Fruit fly (Drosophila melanogaster) whole organism, embryonic: ENCODE data around the gene CG5937.
A peak's percentile ranks its signal among the peaks of the same experiment; 100 is the strongest.

ENCODE experiments used
- ATbp ChIP-seq: fragments of 200-800 bp; sonication (Bioruptor generic); optimal IDR thresholded peaks from 2 replicates; lab custom pipeline; 2017; ENCODE audit warnings: missing biosample characterization, mild to moderate bottlenecking, missing genetic modification characterization, missing genetic modification reagents
- Abd-B ChIP-seq: fragments of 200-800 bp; sonication (Bioruptor generic); optimal IDR thresholded peaks from 2 replicates; lab custom pipeline; 2018; ENCODE audit warnings: missing biosample characterization, mild to moderate bottlenecking, missing genetic modification characterization, moderate library complexity
- Atf6 ChIP-seq: fragments of 200-800 bp; sonication (Bioruptor generic); IDR thresholded peaks from 2 replicates; pipeline ENCODE4 v1.3.6; 2022; ENCODE audit warnings: missing biosample characterization, missing genetic modification characterization
- CG10321 ChIP-seq: fragments of 200-800 bp; sonication (Bioruptor generic); IDR thresholded peaks from 2 replicates; pipeline ENCODE4 v1.3.6; 2022; ENCODE audit warnings: missing biosample characterization, missing genetic modification characterization
- CG10959 ChIP-seq: fragments of 200-800 bp; sonication (Bioruptor generic); IDR thresholded peaks from 2 replicates; pipeline ENCODE4 v1.3.6; 2022; ENCODE audit warnings: missing biosample characterization, missing genetic modification characterization
- CG10979 ChIP-seq: fragments of 200-800 bp; sonication (Bioruptor generic); optimal IDR thresholded peaks from 2 replicates; lab custom pipeline; 2018; ENCODE audit warnings: missing biosample characterization, mild to moderate bottlenecking, missing genetic modification characterization, moderate library complexity
- CG14441 ChIP-seq: fragments of 200-800 bp; sonication (Bioruptor generic); IDR thresholded peaks from 2 replicates; pipeline ENCODE4 v1.3.6; 2022; ENCODE audit warnings: missing biosample characterization, missing genetic modification characterization
- CG1647 ChIP-seq: fragments of 200-800 bp; sonication (Bioruptor generic); optimal IDR thresholded peaks from 3 replicates; lab custom pipeline; 2016; ENCODE audit warnings: missing biosample characterization, missing genetic modification characterization
- CG30020 ChIP-seq: fragments of 200-800 bp; optimal IDR thresholded peaks from 2 replicates; lab custom pipeline; 2019; ENCODE audit warnings: missing biosample characterization, mild to moderate bottlenecking, missing genetic modification characterization, moderate library complexity
- CG32532 ChIP-seq: fragments of 200-800 bp; sonication (Bioruptor generic); IDR thresholded peaks from 2 replicates; pipeline ENCODE4 v1.3.6; 2022; ENCODE audit warnings: missing biosample characterization, missing genetic modification characterization
- CG6765 ChIP-seq: fragments of 200-800 bp; sonication (Bioruptor generic); optimal IDR thresholded peaks from 3 replicates; lab custom pipeline; 2017; ENCODE audit warnings: missing biosample characterization, mild to moderate bottlenecking, missing genetic modification characterization
- CG6854 ChIP-seq: fragments of 200-800 bp; sonication (Bioruptor generic); optimal IDR thresholded peaks from 3 replicates; lab custom pipeline; 2017; ENCODE audit warnings: missing biosample characterization, mild to moderate bottlenecking, missing genetic modification characterization
- CG8478 ChIP-seq: fragments of >200 bp; optimal IDR thresholded peaks from 2 replicates; lab custom pipeline; 2018
- CG8924 ChIP-seq: fragments of 200-800 bp; optimal IDR thresholded peaks from 3 replicates; lab custom pipeline; 2019; ENCODE audit warnings: missing biosample characterization, mild to moderate bottlenecking, missing genetic modification characterization, moderate library complexity
- CG9215 ChIP-seq: fragments of 200-800 bp; sonication (Bioruptor generic); IDR thresholded peaks from 2 replicates; pipeline ENCODE4 v1.3.6; 2022; ENCODE audit warnings: missing biosample characterization, missing genetic modification characterization
- CTCF ChIP-seq: fragments of 200-800 bp; sonication (Bioruptor generic); optimal IDR thresholded peaks from 2 replicates; lab custom pipeline; 2017; ENCODE audit warnings: missing biosample characterization, mild to moderate bottlenecking, missing genetic modification characterization, moderate library complexity
- Dfd ChIP-seq, 2 experiments: fragments of >200 bp; optimal IDR thresholded peaks; 2 replicates each; lab custom pipeline; 2017; ENCODE audit warnings: missing biosample characterization in 2 of 2, missing genetic modification characterization in 2 of 2
- Gug ChIP-seq: fragments of 200-800 bp; sonication (Bioruptor generic); IDR thresholded peaks from 4 replicates; pipeline ENCODE4 v1.3.6; 2022; ENCODE audit warnings: missing biosample characterization, missing genetic modification characterization
- HLH54F ChIP-seq: fragments of 200-800 bp; sonication (Bioruptor generic); optimal IDR thresholded peaks from 3 replicates; lab custom pipeline; 2016; ENCODE audit warnings: missing biosample characterization, missing genetic modification characterization
- Hr78 ChIP-seq, 2 experiments: fragments of 200-800 bp in 1 of 2; fragments of >200 bp in 1 of 2; sonication (Bioruptor generic) in 1 of 2; optimal IDR thresholded peaks; 2 replicates each; lab custom pipeline; 2017 to 2019; ENCODE audit warnings: missing biosample characterization in 2 of 2, missing genetic modification characterization in 2 of 2, mild to moderate bottlenecking in 1 of 2, moderate library complexity in 1 of 2
- NC2β ChIP-seq: fragments of 200-800 bp; sonication (Bioruptor generic); optimal IDR thresholded peaks from 2 replicates; lab custom pipeline; 2016; ENCODE audit warnings: missing biosample characterization, missing genetic modification characterization
- Oli ChIP-seq: fragments of 200-800 bp; sonication (Bioruptor generic); optimal IDR thresholded peaks from 2 replicates; lab custom pipeline; 2018; ENCODE audit warnings: missing biosample characterization, mild to moderate bottlenecking, missing genetic modification characterization, moderate library complexity
- Ptx1 ChIP-seq: fragments of 200-800 bp; sonication (Bioruptor generic); IDR thresholded peaks from 2 replicates; pipeline ENCODE4 v1.3.6; 2022; ENCODE audit warnings: missing biosample characterization, missing genetic modification characterization
- Six4 ChIP-seq: fragments of 200-800 bp; sonication (Bioruptor generic); optimal IDR thresholded peaks from 2 replicates; lab custom pipeline; 2016; ENCODE audit warnings: missing biosample characterization, missing genetic modification characterization
- Sry-δ ChIP-seq: fragments of 200-800 bp; sonication (Bioruptor generic); optimal IDR thresholded peaks from 2 replicates; lab custom pipeline; 2016; ENCODE audit warnings: missing biosample characterization, missing genetic modification characterization
- ase ChIP-seq: fragments of 200-800 bp; sonication (Bioruptor generic); IDR thresholded peaks from 3 replicates; pipeline ENCODE4 v1.3.6; 2022; ENCODE audit warnings: missing biosample characterization, missing genetic modification characterization
- croc ChIP-seq: fragments of 200-800 bp; sonication (Bioruptor generic); conservative IDR thresholded peaks from 3 replicates; pipeline ENCODE4 v1.3.6; 2022; ENCODE audit warnings: missing biosample characterization, missing genetic modification characterization
- crp ChIP-seq, 2 experiments: fragments of 200-800 bp; sonication (Bioruptor generic); optimal IDR thresholded peaks; 2 replicates in 1 of 2; 3 replicates in 1 of 2; lab custom pipeline; 2017; ENCODE audit warnings: missing biosample characterization in 2 of 2, missing genetic modification characterization in 2 of 2, mild to moderate bottlenecking in 1 of 2, moderate library complexity in 1 of 2
- dimm ChIP-seq: fragments of 200-800 bp; sonication (Bioruptor generic); IDR thresholded peaks from 2 replicates; pipeline ENCODE4 v1.3.6; 2022; ENCODE audit warnings: missing biosample characterization, missing genetic modification characterization
- dmrt99B ChIP-seq: fragments of 200-800 bp; sonication (Bioruptor generic); optimal IDR thresholded peaks from 2 replicates; lab custom pipeline; 2018; ENCODE audit warnings: missing biosample characterization, mild to moderate bottlenecking, missing genetic modification characterization, moderate library complexity
- fd64A ChIP-seq: fragments of 200-800 bp; sonication (Bioruptor generic); optimal IDR thresholded peaks from 3 replicates; lab custom pipeline; 2018; ENCODE audit warnings: missing biosample characterization, mild to moderate bottlenecking, missing genetic modification characterization
- fd96Cb ChIP-seq: fragments of 200-800 bp; sonication (Bioruptor generic); optimal IDR thresholded peaks from 2 replicates; lab custom pipeline; 2018; ENCODE audit warnings: missing biosample characterization, mild to moderate bottlenecking, missing genetic modification characterization, moderate library complexity
- ftz-f1 ChIP-seq: fragments of 200-800 bp; sonication (Bioruptor generic); optimal IDR thresholded peaks from 2 replicates; lab custom pipeline; 2016; ENCODE audit warnings: missing biosample characterization, missing genetic modification characterization
- gcm ChIP-seq: fragments of 200-800 bp; sonication (Bioruptor generic); optimal IDR thresholded peaks from 2 replicates; lab custom pipeline; 2019; ENCODE audit warnings: missing biosample characterization, mild to moderate bottlenecking, missing genetic modification characterization, moderate library complexity
- gsb ChIP-seq: fragments of 200-800 bp; sonication (Bioruptor generic); IDR thresholded peaks from 2 replicates; pipeline ENCODE4 v1.3.6; 2022; ENCODE audit warnings: missing biosample characterization, missing genetic modification characterization
- ham ChIP-seq: fragments of 200-800 bp; sonication (Bioruptor generic); IDR thresholded peaks from 2 replicates; pipeline ENCODE4 v1.3.6; 2022; ENCODE audit warnings: missing biosample characterization, missing genetic modification characterization
- jigr1 ChIP-seq: fragments of 200-800 bp; sonication (Bioruptor generic); IDR thresholded peaks from 3 replicates; pipeline ENCODE4 v1.3.6; 2022; ENCODE audit warnings: missing biosample characterization, missing genetic modification characterization
- kay ChIP-seq: fragments of 200-800 bp; sonication (Bioruptor generic); optimal IDR thresholded peaks from 2 replicates; lab custom pipeline; 2016; ENCODE audit warnings: missing biosample characterization, missing genetic modification characterization
- lbe ChIP-seq: fragments of 200-800 bp; sonication (Bioruptor generic); optimal IDR thresholded peaks from 2 replicates; lab custom pipeline; 2016; ENCODE audit warnings: missing biosample characterization, mild to moderate bottlenecking, missing genetic modification characterization
- lola ChIP-seq, 3 experiments: fragments of >200 bp in 2 of 3; fragments of 200-800 bp in 1 of 3; sonication (Bioruptor generic) in 1 of 3; optimal IDR thresholded peaks; 2 replicates each; lab custom pipeline; 2017 to 2019; ENCODE audit warnings: missing biosample characterization in 3 of 3, missing genetic modification characterization in 3 of 3, mild to moderate bottlenecking in 1 of 3, moderate library complexity in 1 of 3
- pb ChIP-seq: fragments of 200-800 bp; sonication (Bioruptor generic); optimal IDR thresholded peaks from 3 replicates; lab custom pipeline; 2016; ENCODE audit warnings: missing biosample characterization, missing genetic modification characterization
- pita ChIP-seq: fragments of 200-800 bp; sonication (Bioruptor generic); optimal IDR thresholded peaks from 2 replicates; lab custom pipeline; 2017; ENCODE audit warnings: missing biosample characterization, mild to moderate bottlenecking, missing genetic modification characterization
- pnt ChIP-seq: fragments of 200-800 bp; sonication (Bioruptor generic); optimal IDR thresholded peaks from 3 replicates; lab custom pipeline; 2016; ENCODE audit warnings: missing biosample characterization, missing genetic modification characterization
- pros ChIP-seq: fragments of 200-800 bp; sonication (Bioruptor generic); optimal IDR thresholded peaks from 3 replicates; lab custom pipeline; 2019; ENCODE audit warnings: missing biosample characterization, mild to moderate bottlenecking, missing genetic modification characterization, moderate library complexity
- shn ChIP-seq: fragments of 200-800 bp; sonication (Bioruptor generic); optimal IDR thresholded peaks from 3 replicates; lab custom pipeline; 2016; ENCODE audit warnings: missing biosample characterization, missing genetic modification characterization
- sim ChIP-seq: fragments of 200-800 bp; sonication (Bioruptor generic); IDR thresholded peaks from 2 replicates; pipeline ENCODE4 v1.3.6; 2022; ENCODE audit warnings: missing biosample characterization, missing genetic modification characterization
- tll ChIP-seq, 2 experiments: fragments of 200-800 bp in 1 of 2; fragments of >200 bp in 1 of 2; sonication (Bioruptor generic) in 1 of 2; optimal IDR thresholded peaks; 2 replicates each; lab custom pipeline; 2017 to 2019; ENCODE audit warnings: missing biosample characterization in 2 of 2, missing genetic modification characterization in 2 of 2, mild to moderate bottlenecking in 1 of 2, moderate library complexity in 1 of 2
- unc-4 ChIP-seq: fragments of 200-800 bp; sonication (Bioruptor generic); IDR thresholded peaks from 2 replicates; pipeline ENCODE4 v1.3.6; 2022; ENCODE audit warnings: missing biosample characterization, missing genetic modification characterization; ENCODE audit not compliant: partially characterized antibody
- wek ChIP-seq: fragments of 200-800 bp; sonication (Bioruptor generic); optimal IDR thresholded peaks from 3 replicates; lab custom pipeline; 2018; ENCODE audit warnings: missing biosample characterization, mild to moderate bottlenecking, missing genetic modification characterization, moderate library complexity
- z ChIP-seq: fragments of 200-800 bp; sonication (Bioruptor generic); IDR thresholded peaks from 3 replicates; pipeline ENCODE4 v1.3.6; 2022; ENCODE audit warnings: missing biosample characterization, missing genetic modification characterization
- zen2 ChIP-seq: fragments of 200-800 bp; sonication (Bioruptor generic); IDR thresholded peaks from 3 replicates; pipeline ENCODE4 v1.3.6; 2022; ENCODE audit warnings: missing biosample characterization, missing genetic modification characterization; ENCODE audit not compliant: partially characterized antibody
- zf30C ChIP-seq: fragments of 200-800 bp; sonication (Bioruptor generic); optimal IDR thresholded peaks from 3 replicates; lab custom pipeline; 2018; ENCODE audit warnings: missing biosample characterization, mild to moderate bottlenecking, missing genetic modification characterization

CG5937 gene

dm6 chrX:6097578-6097977 lies 57.8 kb downstream of the CG5937 start (continued):
- TF ChIP-seq ftz-f1 (GFP tag; lab: Kevin White, UChicago) (no peak), jigr1 (GFP tag; lab: Robert Waterston, UW) (peak; percentile 79), zen2 (GFP tag; lab: Robert Waterston, UW) (no peak), CG6854 (peak; percentile 29), shn (peak; percentile 70), z (no peak), dimm (GFP tag; lab: Robert Waterston, UW) (peak; percentile 71), Sry-δ (GFP tag; lab: Kevin White, UChicago) (peak; percentile 37), Six4 (peak; percentile 65), Atf6 (peak; percentile 86), NC2β (peak; percentile 63), pros (no peak), CG10321 (GFP tag; lab: Robert Waterston, UW) (peak; percentile 31; the same call in 1 of the 2 replicates), pb (GFP tag; lab: Kevin White, UChicago) (peak; percentile 82), crp (GFP tag; optimal IDR thresholded peaks at IDR 0.05; lab: Kevin White, UChicago) (peak in 1 of 2 experiments; percentile 30), CG14441 (GFP tag; lab: Robert Waterston, UW) (peak; percentile 94), Gug (GFP tag; lab: Robert Waterston, UW) (peak; percentile 80), tll (GFP tag; optimal IDR thresholded peaks at IDR 0.05; lab: Kevin White, UChicago) (no peak), fd96Cb (tag; lab: Kevin White, UChicago) (peak; percentile 79), sim (GFP tag; lab: Robert Waterston, UW) (peak; percentile 76; the same call in 1 of the 2 replicates), Hr78 (GFP tag; optimal IDR thresholded peaks at IDR 0.05; lab: Kevin White, UChicago) (no peak), unc-4 (GFP tag; lab: Robert Waterston, UW) (no peak), gcm (GFP tag; lab: Kevin White, UChicago) (peak; percentile 54), CG30020 (tag; lab: Kevin White, UChicago) (no peak), pnt (peak; percentile 79), pita (no peak), croc (GFP tag; lab: Robert Waterston, UW) (peak; percentile 72), CG10979 (tag; lab: Kevin White, UChicago) (peak; percentile 76), wek (GFP tag; lab: Kevin White, UChicago) (peak; percentile 39), Oli (tag; lab: Kevin White, UChicago) (peak; percentile 82), gsb (GFP tag; lab: Robert Waterston, UW) (peak; percentile 78), zf30C (no peak), Dfd (GFP tag; optimal IDR thresholded peaks at IDR 0.05; lab: Kevin White, UChicago) (no peak), lola (GFP tag; optimal IDR thresholded peaks at IDR 0.05; lab: Kevin White, UChicago) (peak in 1 of 3 experiments; percentile 31), CG6765 (peak; percentile 3), Ptx1 (GFP tag; lab: Robert Waterston, UW) (peak; percentile 92), fd64A (GFP tag; lab: Kevin White, UChicago) (peak; percentile 46), CG1647 (GFP tag; lab: Kevin White, UChicago) (peak; percentile 70), CG9215 (GFP tag; lab: Robert Waterston, UW) (peak; percentile 78), CG8478 (lab: Kevin White, UChicago) (no peak), lbe (peak; percentile 39), HLH54F (GFP tag; lab: Kevin White, UChicago) (peak; percentile 53), CG8924 (tag; lab: Kevin White, UChicago) (peak; percentile 75), CG32532 (GFP tag; lab: Robert Waterston, UW) (peak; percentile 88), ham (no peak), kay (peak; percentile 46), CG10959 (GFP tag; lab: Robert Waterston, UW) (peak; percentile 71), Abd-B (GFP tag; lab: Kevin White, UChicago) (peak; percentile 54), ATbp (GFP tag; lab: Kevin White, UChicago) (peak; percentile 87), CTCF (GFP tag; lab: Kevin White, UChicago) (no peak), dmrt99B (tag; lab: Kevin White, UChicago) (peak; percentile 88), ase (GFP tag; lab: Robert Waterston, UW) (peak; percentile 89)
